Worm (Caenorhabditis elegans) whole organism, late embryonic: Measurements from ENCODE around the gene F07A11.1.

Experiments used
- C08G9.2 ChIP-seq: sonication (generic microtip); optimal IDR thresholded peaks from 2 replicates; lab custom pipeline; 2016; ENCODE audit warnings: mild to moderate bottlenecking, missing genetic modification characterization, moderate library complexity, missing compliant biosample characterization
- C38D4.7 ChIP-seq: fragments of 200-800 bp; sonication (Bioruptor generic); optimal IDR thresholded peaks from 2 replicates; lab custom pipeline; 2018; ENCODE audit warnings: mild to moderate bottlenecking, missing genetic modification characterization, moderate library complexity, missing compliant biosample characterization
- K09A11.1 ChIP-seq: sonication (generic microtip); optimal IDR thresholded peaks from 2 replicates; lab custom pipeline; 2017; ENCODE audit warnings: antibody characterized with exemption, mild to moderate bottlenecking, missing genetic modification characterization, missing compliant biosample characterization; ENCODE audit not compliant: insufficient read depth
- Y22D7AL.16 ChIP-seq: sonication (generic microtip); optimal IDR thresholded peaks from 2 replicates; lab custom pipeline; 2016; ENCODE audit warnings: missing genetic modification characterization, missing compliant biosample characterization
- ama-1 ChIP-seq: fragments of 150-350 bp; optimal IDR thresholded peaks from 2 replicates; lab custom pipeline; 2014
- ceh-19 ChIP-seq: fragments of 200-800 bp; sonication (Bioruptor generic); optimal IDR thresholded peaks from 2 replicates; lab custom pipeline; 2018; ENCODE audit warnings: mild to moderate bottlenecking, missing genetic modification characterization, missing compliant biosample characterization
- ceh-2 ChIP-seq: sonication (generic microtip); optimal IDR thresholded peaks from 2 replicates; lab custom pipeline; 2016; ENCODE audit warnings: missing genotype, missing genetic modification characterization, missing compliant biosample characterization
- ceh-24 ChIP-seq: sonication (generic microtip); optimal IDR thresholded peaks from 2 replicates; lab custom pipeline; 2016; ENCODE audit warnings: mild to moderate bottlenecking, missing genetic modification characterization, missing compliant biosample characterization
- ceh-30 ChIP-seq: fragments of 150-350 bp; optimal IDR thresholded peaks from 2 replicates; lab custom pipeline; 2014; ENCODE audit warnings: missing biosample characterization, missing genetic modification characterization
- ceh-6 ChIP-seq: fragments of 200-800 bp; sonication (Bioruptor generic); optimal IDR thresholded peaks from 2 replicates; lab custom pipeline; 2018; ENCODE audit warnings: mild to moderate bottlenecking, missing genetic modification characterization, missing compliant biosample characterization
- che-1 ChIP-seq: sonication (generic microtip); optimal IDR thresholded peaks from 2 replicates; lab custom pipeline; 2016; ENCODE audit warnings: mild to moderate bottlenecking, missing genetic modification characterization, missing compliant biosample characterization
- dmd-4 ChIP-seq: sonication (generic microtip); optimal IDR thresholded peaks from 2 replicates; lab custom pipeline; 2016; ENCODE audit warnings: borderline replicate concordance, missing genetic modification characterization, missing compliant biosample characterization
- dve-1 ChIP-seq: sonication (generic microtip); optimal IDR thresholded peaks from 2 replicates; lab custom pipeline; 2017; ENCODE audit warnings: antibody characterized with exemption, mild to moderate bottlenecking, missing genetic modification characterization, missing compliant biosample characterization
- ets-4 ChIP-seq: sonication (generic microtip); optimal IDR thresholded peaks from 2 replicates; lab custom pipeline; 2016; ENCODE audit warnings: missing genetic modification characterization, missing compliant biosample characterization
- fkh-10 ChIP-seq: fragments of 150-350 bp; optimal IDR thresholded peaks from 2 replicates; lab custom pipeline; 2014; ENCODE audit warnings: missing biosample characterization, missing genetic modification reagents, missing genetic modification characterization
- fkh-6 ChIP-seq: sonication (generic microtip); optimal IDR thresholded peaks from 2 replicates; lab custom pipeline; 2016; ENCODE audit warnings: missing genetic modification characterization, missing compliant biosample characterization
- gmeb-2 ChIP-seq: sonication (generic microtip); optimal IDR thresholded peaks from 2 replicates; lab custom pipeline; 2016; ENCODE audit warnings: missing genetic modification characterization, inconsistent platforms, missing compliant biosample characterization
- hlh-15 ChIP-seq: sonication (generic microtip); optimal IDR thresholded peaks from 2 replicates; lab custom pipeline; 2016; ENCODE audit warnings: missing genetic modification characterization, missing compliant biosample characterization
- hlh-30 ChIP-seq: sonication (generic microtip); optimal IDR thresholded peaks from 2 replicates; lab custom pipeline; 2017; ENCODE audit warnings: antibody characterized with exemption, missing genetic modification characterization, missing compliant biosample characterization; ENCODE audit not compliant: insufficient read depth
- hlh-8 ChIP-seq: sonication (generic microtip); optimal IDR thresholded peaks from 2 replicates; lab custom pipeline; 2016; ENCODE audit warnings: missing genotype, missing genetic modification characterization, missing compliant biosample characterization
- lim-6 ChIP-seq: sonication (generic microtip); optimal IDR thresholded peaks from 2 replicates; lab custom pipeline; 2016; ENCODE audit warnings: missing genetic modification characterization, missing compliant biosample characterization
- mec-3 ChIP-seq: sonication (generic microtip); optimal IDR thresholded peaks from 2 replicates; lab custom pipeline; 2016; ENCODE audit warnings: borderline replicate concordance, missing genetic modification characterization, missing compliant biosample characterization
- nfya-1 ChIP-seq: sonication (generic microtip); optimal IDR thresholded peaks from 2 replicates; lab custom pipeline; 2017; ENCODE audit warnings: missing genetic modification characterization, mild to moderate bottlenecking, missing compliant biosample characterization, antibody characterized with exemption, moderate library complexity
- nhr-11 ChIP-seq: fragments of 150-350 bp; optimal IDR thresholded peaks from 2 replicates; lab custom pipeline; 2014; ENCODE audit warnings: missing biosample characterization, missing genetic modification characterization
- npax-4 ChIP-seq: sonication (generic microtip); optimal IDR thresholded peaks from 2 replicates; lab custom pipeline; 2016; ENCODE audit warnings: missing genetic modification characterization, missing compliant biosample characterization
- pha-2 ChIP-seq: sonication (generic microtip); optimal IDR thresholded peaks from 2 replicates; lab custom pipeline; 2017; ENCODE audit warnings: mild to moderate bottlenecking, missing genetic modification characterization, missing compliant biosample characterization
- pha-4 ChIP-seq: fragments of 150-350 bp; optimal IDR thresholded peaks from 2 replicates; lab custom pipeline; 2018; ENCODE audit warnings: missing biosample characterization, missing genetic modification reagents, missing genetic modification characterization
- pros-1 ChIP-seq: fragments of 150-350 bp; optimal IDR thresholded peaks from 2 replicates; lab custom pipeline; 2014; ENCODE audit warnings: missing biosample characterization, missing genetic modification reagents, missing genetic modification characterization
- ref-2 ChIP-seq: sonication (generic microtip); optimal IDR thresholded peaks from 2 replicates; lab custom pipeline; 2016; ENCODE audit warnings: missing genetic modification characterization, missing compliant biosample characterization
- rnt-1 ChIP-seq: sonication (generic microtip); optimal IDR thresholded peaks from 2 replicates; lab custom pipeline; 2016; ENCODE audit warnings: missing genetic modification characterization, missing compliant biosample characterization
- sdc-2 ChIP-seq: sonication (generic microtip); optimal IDR thresholded peaks from 2 replicates; lab custom pipeline; 2016; ENCODE audit warnings: missing genotype, missing genetic modification characterization, missing compliant biosample characterization
- sox-2 ChIP-seq: fragments of 200-800 bp; sonication (Bioruptor generic); IDR thresholded peaks from 2 replicates; pipeline ENCODE4 v1.3.6; 2022; ENCODE audit warnings: missing genetic modification reagents, missing genetic modification characterization, missing compliant biosample characterization
- unc-3 ChIP-seq, 2 experiments: fragments of 200-800 bp in 1 of 2; sonication (Bioruptor generic) in 1 of 2; sonication (generic microtip) in 1 of 2; conservative IDR thresholded peaks in 1 of 2; optimal IDR thresholded peaks in 1 of 2; 2 replicates each; pipeline versions ENCODE4 v1.3.6 to Lab custom; 2016 to 2022; ENCODE audit warnings: missing compliant biosample characterization in 2 of 2, missing genetic modification characterization in 2 of 2, missing genetic modification reagents in 1 of 2
- unc-42 ChIP-seq: sonication (generic microtip); optimal IDR thresholded peaks from 2 replicates; lab custom pipeline; 2016; ENCODE audit warnings: missing genotype, missing genetic modification characterization, missing compliant biosample characterization
- unc-55 ChIP-seq: sonication (generic microtip); optimal IDR thresholded peaks from 2 replicates; lab custom pipeline; 2017; ENCODE audit warnings: missing biosample characterization, missing genetic modification reagents, missing genetic modification characterization

Gene F07A11.1

DNA sequence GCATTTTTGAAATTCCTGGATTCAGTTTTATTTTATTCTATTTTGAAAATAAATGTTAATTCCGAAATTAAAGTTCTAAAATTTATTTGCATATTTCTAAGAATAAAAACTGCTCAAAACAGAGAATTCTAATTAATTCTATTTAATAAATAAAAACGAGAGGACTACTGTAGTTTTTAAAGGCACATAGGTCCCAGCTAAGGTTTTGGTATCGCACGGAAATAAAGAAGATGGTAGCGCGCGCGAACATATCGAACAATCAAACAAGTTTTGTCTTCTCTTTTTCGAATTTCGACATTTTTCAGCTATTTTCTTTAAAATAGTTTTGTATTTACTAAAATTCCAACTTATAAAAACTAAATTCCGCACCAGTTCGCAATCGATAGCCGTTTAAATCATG is 14.1 kb downstream of the F07A11.1 start:
- TF ChIP-seq ceh-24 (tag; lab: Kevin White, UChicago) (no peak), rnt-1 (tag; lab: Kevin White, UChicago) (no peak), npax-4 (no peak), gmeb-2 (tag; lab: Kevin White, UChicago) (no peak), nhr-11 (tag; lab: Kevin White, UChicago) (no peak), unc-55 (no peak), pha-2 (tag; lab: Kevin White, UChicago) (no peak), fkh-10 (GFP tag; lab: Kevin White, UChicago) (no peak)

DNA sequence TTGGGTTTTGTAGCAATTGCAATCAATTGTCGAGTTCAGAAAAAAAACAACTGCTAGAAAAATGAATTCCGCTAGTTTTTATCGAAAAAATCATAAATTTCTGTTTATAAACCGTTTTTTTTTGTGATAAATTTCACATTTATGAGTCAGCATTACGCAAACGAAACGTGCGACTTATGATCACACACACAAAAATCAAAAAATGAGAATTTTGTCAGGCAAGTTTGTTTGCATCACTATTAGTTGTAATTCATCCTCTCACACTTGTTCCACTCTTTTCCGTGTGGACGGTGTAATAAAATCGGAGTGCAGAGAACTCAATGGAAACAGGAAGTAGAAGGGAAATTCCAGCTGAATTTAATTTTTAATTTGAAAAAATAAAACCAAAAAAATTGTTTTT is 14.5 kb downstream of the F07A11.1 start, which contains the start of gene pcs-1:
TSS of gene pcs-1 (minus strand) at position 344 of the 400 bp plus-strand sequence.
- TF ChIP-seq mec-3 (no peak), sox-2 (GFP tag; lab: Robert Waterston, UW) (no peak), ceh-30 (tag; lab: Kevin White, UChicago) (no peak), unc-42 (tag; lab: Kevin White, UChicago) (no peak), ama-1 (lab: Kevin White, UChicago) (no peak)

DNA sequence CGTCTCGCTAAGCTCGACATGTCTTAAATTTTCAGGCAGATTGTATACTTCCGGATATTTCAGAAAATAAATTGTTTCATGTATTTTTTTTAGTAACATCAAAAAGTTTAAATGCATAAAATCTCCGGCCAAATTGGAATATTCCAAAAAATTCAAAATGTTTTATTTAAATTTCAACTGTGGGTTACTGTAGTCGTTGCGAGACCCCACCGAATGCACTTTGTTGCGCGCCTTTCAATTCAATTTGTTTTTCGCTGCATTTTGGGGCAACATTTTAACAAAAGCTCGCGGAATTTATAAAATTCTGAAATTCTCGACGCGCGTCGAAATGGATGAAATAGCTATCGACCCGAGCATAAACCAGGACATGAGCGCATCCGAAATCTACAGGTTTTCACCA is 19.0 kb downstream of the F07A11.1 start, which contains the start of gene F54D5.2:
TSS of gene F54D5.2 (plus strand) at position 237 of the 400 bp plus-strand sequence.
- TF ChIP-seq ref-2, result no peak
- TF ChIP-seq unc-3 (GFP tag; conservative IDR thresholded peaks at IDR 0.05; lab: Robert Waterston, UW), result no peak
- TF ChIP-seq unc-3 (tag; optimal IDR thresholded peaks at IDR 0.05; lab: Kevin White, UChicago), result no peak
- no peak for TF ChIP-seq K09A11.1 (tag; lab: Kevin White, UChicago)
- no peak for TF ChIP-seq fkh-10 (GFP tag; lab: Kevin White, UChicago)
- TF ChIP-seq lim-6 (tag; lab: Kevin White, UChicago), result no peak
- TF ChIP-seq ceh-19 (GFP tag; lab: Kevin White, UChicago), result no peak
- TF ChIP-seq nfya-1, result no peak
- no peak for TF ChIP-seq dve-1 (tag; lab: Kevin White, UChicago)
- no peak for TF ChIP-seq hlh-30 (tag; lab: Kevin White, UChicago)
- no peak for TF ChIP-seq fkh-6 (tag; lab: Kevin White, UChicago)
- TF ChIP-seq ceh-30 (tag; lab: Kevin White, UChicago), result no peak
- TF ChIP-seq hlh-15 (tag; lab: Kevin White, UChicago), result no peak
- TF ChIP-seq sdc-2 (tag; lab: Kevin White, UChicago), result no peak
- no peak for TF ChIP-seq ceh-6 (GFP tag; lab: Kevin White, UChicago)

DNA sequence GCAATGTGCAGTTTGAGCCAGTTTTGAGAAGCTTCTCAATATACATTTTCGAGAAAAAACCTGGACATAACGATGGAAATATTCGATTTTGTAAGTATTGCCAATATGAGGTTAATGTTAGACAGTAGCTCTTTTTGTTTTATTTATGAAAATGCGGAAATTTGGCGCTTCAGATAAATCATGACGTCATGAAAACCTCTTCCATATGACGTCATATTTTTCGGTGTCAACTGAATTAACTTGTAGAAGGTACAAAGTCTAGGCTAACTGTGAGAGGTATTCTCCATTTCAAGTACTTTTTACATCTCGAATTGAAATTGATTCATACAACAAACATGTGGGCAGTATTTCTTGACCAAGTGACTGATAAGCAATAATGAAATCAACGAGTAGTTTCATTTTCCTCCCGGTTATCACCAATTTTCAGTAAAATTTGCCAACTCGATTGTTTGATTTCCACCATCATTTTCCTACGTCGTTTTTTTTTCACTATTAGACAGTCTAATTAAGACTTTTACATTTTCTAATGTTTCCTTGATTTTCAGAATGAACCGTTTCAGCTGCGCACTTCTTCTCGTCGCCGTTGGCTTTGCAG is 20.6 kb downstream of the F07A11.1 start, which contains the start of gene F54D5.3:
TSS of gene F54D5.3 (plus strand) at position 546 of the 595 bp plus-strand sequence.
- TF ChIP-seq fkh-6 (tag; lab: Kevin White, UChicago) (no peak), K09A11.1 (tag; lab: Kevin White, UChicago) (no peak), ceh-30 (tag; lab: Kevin White, UChicago) (no peak), C38D4.7 (GFP tag; lab: Kevin White, UChicago) (no peak), pros-1 (tag; lab: Kevin White, UChicago) (no peak)

DNA sequence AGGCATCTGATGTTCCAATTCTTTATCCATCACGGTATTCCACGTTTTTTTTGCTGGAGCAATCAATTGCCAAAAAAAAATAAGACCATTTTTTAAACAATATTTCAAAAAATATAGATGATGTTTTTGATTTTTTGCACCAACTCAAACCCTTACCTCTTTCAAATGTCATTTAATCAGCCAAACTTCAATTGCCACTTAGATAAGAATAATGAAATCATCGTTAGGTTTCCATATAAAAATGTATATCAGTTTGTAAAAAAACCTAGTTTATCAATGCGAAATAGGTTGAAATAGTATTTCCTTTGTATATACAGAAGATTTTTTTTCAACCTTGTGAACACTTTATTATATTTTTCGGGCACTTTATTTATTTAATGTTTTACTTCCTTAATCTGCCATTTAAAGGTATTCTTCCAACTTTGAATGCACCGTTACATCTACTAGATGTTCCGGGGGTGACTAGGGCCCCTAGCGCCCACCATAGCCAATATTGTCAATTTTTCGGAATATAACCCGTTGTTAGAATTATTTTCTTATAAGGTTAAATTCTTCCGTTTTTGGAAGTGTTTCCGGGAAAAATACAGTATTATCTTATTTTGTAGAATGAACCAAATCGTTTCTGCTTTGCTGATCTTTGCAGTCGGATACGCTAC is 22.6 kb downstream of the F07A11.1 start, which contains the start of the genes F54D5.23 and F54D5.4:
TSS of gene F54D5.23 (minus strand) at position 75 of the 656 bp plus-strand sequence.
TSS of gene F54D5.4 (plus strand) at position 606 of the 656 bp plus-strand sequence.
- TF ChIP-seq K09A11.1 (tag; lab: Kevin White, UChicago), result no peak
- no peak for TF ChIP-seq fkh-10 (GFP tag; lab: Kevin White, UChicago)
- TF ChIP-seq hlh-30 (tag; lab: Kevin White, UChicago), result no peak
- TF ChIP-seq Y22D7AL.16 (tag; lab: Kevin White, UChicago), result no peak
- TF ChIP-seq che-1 (tag; lab: Kevin White, UChicago), result no peak
- no peak for TF ChIP-seq unc-3 (GFP tag; conservative IDR thresholded peaks at IDR 0.05; lab: Robert Waterston, UW)
- TF ChIP-seq unc-3 (tag; optimal IDR thresholded peaks at IDR 0.05; lab: Kevin White, UChicago), result no peak
- TF ChIP-seq sdc-2 (tag; lab: Kevin White, UChicago), result no peak
- no peak for TF ChIP-seq hlh-8 (tag; lab: Kevin White, UChicago)
- TF ChIP-seq npax-4, result no peak
- TF ChIP-seq pha-4 (tag; lab: Kevin White, UChicago), result no peak
- no peak for TF ChIP-seq C38D4.7 (GFP tag; lab: Kevin White, UChicago)
- no peak for TF ChIP-seq ceh-2
- no peak for TF ChIP-seq C08G9.2 (tag; lab: Kevin White, UChicago)
- TF ChIP-seq ets-4 (tag; lab: Kevin White, UChicago), result no peak
- no peak for TF ChIP-seq hlh-15 (tag; lab: Kevin White, UChicago)
- no peak for TF ChIP-seq dmd-4
